Worm (Caenorhabditis elegans): Measurements from ENCODE around the gene F23B12.4.

- TF ChIP-seq nhr-28 (tag; optimal IDR thresholded peaks at IDR 0.05) (no peak), nhr-237 (tag; optimal IDR thresholded peaks at IDR 0.05) (no peak), unc-39 (tag; optimal IDR thresholded peaks at IDR 0.05) (no peak), mml-1 (tag; optimal IDR thresholded peaks at IDR 0.05) (no peak), pha-4 (tag; optimal IDR thresholded peaks at IDR 0.05) (no peak), nhr-76 (tag; optimal IDR thresholded peaks at IDR 0.05) (no peak), nhr-12 (tag; optimal IDR thresholded peaks at IDR 0.05) (no peak), snpc-4 (tag; optimal IDR thresholded peaks at IDR 0.05) (no peak), elt-2 (tag; optimal IDR thresholded peaks at IDR 0.05) (no peak)
These were observed 16.1 kb downstream of the F23B12.4 start, which contains the start of gene coh-3 for ce11 chrV:14457070-14457469.

Measured in whole organism, L3 larva.